Fruit fly (Drosophila melanogaster) whole organism, prepupa: ENCODE results near the gene mRpL39.

Source experiments
- CG34406 ChIP-seq: fragments of 200-800 bp; sonication (Bioruptor generic); optimal IDR thresholded peaks from 3 replicates; lab custom pipeline; 2016; ENCODE audit warnings: missing biosample characterization, missing genetic modification characterization
- Eip75B ChIP-seq: fragments of 200-800 bp; sonication (Bioruptor generic); optimal IDR thresholded peaks from 3 replicates; lab custom pipeline; 2016; ENCODE audit warnings: missing biosample characterization, missing genetic modification characterization
- Ets21C ChIP-seq: fragments of 200-800 bp; sonication (Bioruptor generic); optimal IDR thresholded peaks from 3 replicates; lab custom pipeline; 2016; ENCODE audit warnings: missing biosample characterization, missing genetic modification characterization
- cyc ChIP-seq: fragments of 200-800 bp; sonication (Bioruptor generic); optimal IDR thresholded peaks from 3 replicates; lab custom pipeline; 2016; ENCODE audit warnings: missing biosample characterization, missing genetic modification characterization

dm6 chr3L:14971893-14972624 is 27.4 kb downstream of the mRpL39 start:
- TF ChIP-seq cyc (GFP tag; lab: Kevin White, UChicago) = no peak
- no peak for TF ChIP-seq CG34406 (GFP tag; lab: Kevin White, UChicago)
- no peak for TF ChIP-seq Ets21C (GFP tag; lab: Kevin White, UChicago)
- TF ChIP-seq Eip75B (GFP tag; lab: Kevin White, UChicago) = no peak
